Fruit fly (Drosophila melanogaster) whole organism, embryonic: ENCODE measurements around the gene alphaTub84D.

ENCODE experiments used
- Blimp-1 ChIP-seq: fragments of 200-800 bp; sonication (Bioruptor generic); optimal IDR thresholded peaks from 3 replicates; lab custom pipeline; 2018; ENCODE audit warnings: missing biosample characterization, missing genetic modification characterization, mild to moderate bottlenecking, moderate library complexity, missing genetic modification reagents
- CG12769 ChIP-seq: fragments of 200-800 bp; sonication (Bioruptor generic); optimal IDR thresholded peaks from 2 replicates; lab custom pipeline; 2019; ENCODE audit warnings: missing biosample characterization, mild to moderate bottlenecking, missing genetic modification characterization, moderate library complexity
- CG12942 ChIP-seq: fragments of 200-800 bp; sonication (Bioruptor generic); optimal IDR thresholded peaks from 3 replicates; lab custom pipeline; 2016; ENCODE audit warnings: missing biosample characterization, missing genetic modification characterization
- CG14441 ChIP-seq: fragments of 200-800 bp; sonication (Bioruptor generic); IDR thresholded peaks from 2 replicates; pipeline ENCODE4 v1.3.6; 2022; ENCODE audit warnings: missing biosample characterization, missing genetic modification characterization
- CG14965 ChIP-seq: fragments of 200-800 bp; sonication (Bioruptor generic); optimal IDR thresholded peaks from 2 replicates; lab custom pipeline; 2016; ENCODE audit warnings: missing biosample characterization, missing genetic modification characterization, borderline replicate concordance
- CG15011 ChIP-seq: fragments of 200-800 bp; sonication (Bioruptor generic); optimal IDR thresholded peaks from 3 replicates; lab custom pipeline; 2018; ENCODE audit warnings: missing biosample characterization, mild to moderate bottlenecking, missing genetic modification characterization
- CG17568 ChIP-seq: fragments of 200-800 bp; sonication (Bioruptor generic); optimal IDR thresholded peaks from 2 replicates; lab custom pipeline; 2018; ENCODE audit warnings: missing biosample characterization, mild to moderate bottlenecking, missing genetic modification characterization, moderate library complexity
- CG18011 ChIP-seq: fragments of 200-800 bp; sonication (Bioruptor generic); optimal IDR thresholded peaks from 2 replicates; lab custom pipeline; 2017; ENCODE audit warnings: missing biosample characterization, missing genetic modification characterization, mild to moderate bottlenecking, moderate library complexity, missing genotype
- CG18619 ChIP-seq: fragments of 200-800 bp; sonication (Bioruptor generic); optimal IDR thresholded peaks from 3 replicates; lab custom pipeline; 2017; ENCODE audit warnings: missing biosample characterization, mild to moderate bottlenecking, missing genetic modification characterization
- CG2889 ChIP-seq: fragments of 200-800 bp; sonication (Bioruptor generic); IDR thresholded peaks from 3 replicates; pipeline ENCODE4 v1.3.6; 2022; ENCODE audit warnings: missing biosample characterization, missing genetic modification characterization
- CG33557 ChIP-seq: fragments of 200-800 bp; sonication (Bioruptor generic); optimal IDR thresholded peaks from 2 replicates; lab custom pipeline; 2019; ENCODE audit warnings: missing biosample characterization, mild to moderate bottlenecking, missing genetic modification characterization, moderate library complexity
- CG42726 ChIP-seq: fragments of 200-800 bp; sonication (Bioruptor generic); IDR thresholded peaks from 2 replicates; pipeline ENCODE4 v1.3.6; 2022; ENCODE audit warnings: missing biosample characterization, missing genetic modification characterization; ENCODE audit not compliant: partially characterized antibody
- CG43689 ChIP-seq: fragments of 200-800 bp; sonication (Bioruptor generic); IDR thresholded peaks from 2 replicates; pipeline ENCODE4 v1.3.6; 2022; ENCODE audit warnings: missing biosample characterization, missing genetic modification characterization
- CG4404 ChIP-seq: fragments of 200-800 bp; sonication (Bioruptor generic); IDR thresholded peaks from 2 replicates; pipeline ENCODE4 v1.3.6; 2022; ENCODE audit warnings: missing biosample characterization, missing genetic modification characterization
- CG6854 ChIP-seq: fragments of 200-800 bp; sonication (Bioruptor generic); optimal IDR thresholded peaks from 3 replicates; lab custom pipeline; 2017; ENCODE audit warnings: missing biosample characterization, mild to moderate bottlenecking, missing genetic modification characterization
- CG7271 ChIP-seq: fragments of 200-800 bp; sonication (Bioruptor generic); optimal IDR thresholded peaks from 2 replicates; lab custom pipeline; 2018; ENCODE audit warnings: missing biosample characterization, mild to moderate bottlenecking, missing genetic modification characterization, moderate library complexity
- CG7372 ChIP-seq: fragments of 200-800 bp; sonication (Bioruptor generic); IDR thresholded peaks from 2 replicates; pipeline ENCODE4 v1.3.6; 2022; ENCODE audit warnings: missing biosample characterization, missing genetic modification characterization
- CG7963 ChIP-seq: fragments of 200-800 bp; sonication (Bioruptor generic); IDR thresholded peaks from 3 replicates; pipeline ENCODE4 v1.3.6; 2022; ENCODE audit warnings: missing biosample characterization, missing genetic modification characterization; ENCODE audit not compliant: partially characterized antibody
- CG9932 ChIP-seq: fragments of 200-800 bp; sonication (Bioruptor generic); IDR thresholded peaks from 2 replicates; pipeline ENCODE4 v1.3.6; 2022; ENCODE audit warnings: missing biosample characterization, missing genetic modification characterization
- CTCF ChIP-seq: fragments of 200-800 bp; sonication (Bioruptor generic); optimal IDR thresholded peaks from 2 replicates; lab custom pipeline; 2017; ENCODE audit warnings: missing biosample characterization, mild to moderate bottlenecking, missing genetic modification characterization, moderate library complexity
- Dbx ChIP-seq: fragments of 200-800 bp; sonication (Bioruptor generic); IDR thresholded peaks from 3 replicates; pipeline ENCODE4 v1.3.6; 2022; ENCODE audit warnings: missing biosample characterization, missing genetic modification characterization
- Deaf1 ChIP-seq: fragments of 200-800 bp; optimal IDR thresholded peaks from 3 replicates; lab custom pipeline; 2019; ENCODE audit warnings: missing biosample characterization, mild to moderate bottlenecking, missing genetic modification characterization, moderate library complexity
- Dek ChIP-seq: fragments of 200-800 bp; sonication (Bioruptor generic); optimal IDR thresholded peaks from 3 replicates; lab custom pipeline; 2019; ENCODE audit warnings: missing biosample characterization, mild to moderate bottlenecking, missing genetic modification characterization, moderate library complexity
- Dp ChIP-seq: fragments of 200-800 bp; sonication (Bioruptor generic); optimal IDR thresholded peaks from 2 replicates; lab custom pipeline; 2018; ENCODE audit warnings: missing biosample characterization, mild to moderate bottlenecking, missing genetic modification characterization, moderate library complexity
- Fer1 ChIP-seq: fragments of 200-800 bp; sonication (Bioruptor generic); optimal IDR thresholded peaks from 2 replicates; lab custom pipeline; 2017; ENCODE audit warnings: missing biosample characterization, mild to moderate bottlenecking, missing genetic modification characterization
- GATAe ChIP-seq: fragments of 200-800 bp; sonication (Bioruptor generic); conservative IDR thresholded peaks from 2 replicates; pipeline ENCODE4 v1.3.6; 2022; ENCODE audit warnings: missing biosample characterization, missing genetic modification characterization
- HLH54F ChIP-seq: fragments of 200-800 bp; sonication (Bioruptor generic); optimal IDR thresholded peaks from 3 replicates; lab custom pipeline; 2016; ENCODE audit warnings: missing biosample characterization, missing genetic modification characterization
- ash1 ChIP-seq: fragments of 200-800 bp; sonication (Bioruptor generic); optimal IDR thresholded peaks from 2 replicates; lab custom pipeline; 2018; ENCODE audit warnings: missing biosample characterization, mild to moderate bottlenecking, missing genetic modification characterization
- az2 ChIP-seq: fragments of 200-800 bp; sonication (Bioruptor generic); optimal IDR thresholded peaks from 3 replicates; lab custom pipeline; 2016; ENCODE audit warnings: missing biosample characterization, missing genetic modification characterization
- cato ChIP-seq: fragments of 200-800 bp; sonication (Bioruptor generic); optimal IDR thresholded peaks from 2 replicates; lab custom pipeline; 2016; ENCODE audit warnings: missing biosample characterization, missing genetic modification characterization, borderline replicate concordance
- cg ChIP-seq: fragments of 200-800 bp; sonication (Bioruptor generic); optimal IDR thresholded peaks from 3 replicates; lab custom pipeline; 2019; ENCODE audit warnings: missing biosample characterization, mild to moderate bottlenecking, missing genetic modification characterization, moderate library complexity
- crol ChIP-seq: fragments of 200-800 bp; sonication (Bioruptor generic); IDR thresholded peaks from 2 replicates; pipeline ENCODE4 v1.3.6; 2022; ENCODE audit warnings: missing biosample characterization, missing genetic modification characterization
- cwo ChIP-seq: fragments of 200-800 bp; sonication (Bioruptor generic); optimal IDR thresholded peaks from 3 replicates; lab custom pipeline; 2017; ENCODE audit warnings: missing biosample characterization, missing genetic modification characterization, mild to moderate bottlenecking, moderate library complexity, missing genetic modification reagents
- danr ChIP-seq: fragments of 200-800 bp; sonication (Bioruptor generic); IDR thresholded peaks from 2 replicates; pipeline ENCODE4 v1.3.6; 2022; ENCODE audit warnings: missing biosample characterization, missing genetic modification characterization
- ems ChIP-seq: fragments of 200-800 bp; sonication (Bioruptor generic); optimal IDR thresholded peaks from 3 replicates; lab custom pipeline; 2016; ENCODE audit warnings: missing biosample characterization, missing genetic modification characterization
- hbn ChIP-seq: fragments of 200-800 bp; sonication (Bioruptor generic); IDR thresholded peaks from 2 replicates; pipeline ENCODE4 v1.3.6; 2022; ENCODE audit warnings: missing biosample characterization, missing genetic modification characterization; ENCODE audit not compliant: partially characterized antibody
- kni ChIP-seq: fragments of 200-800 bp; sonication (Bioruptor generic); optimal IDR thresholded peaks from 3 replicates; lab custom pipeline; 2017; ENCODE audit warnings: mild to moderate bottlenecking, missing biosample characterization, missing genetic modification reagents, missing genetic modification characterization
- lmd ChIP-seq: fragments of 200-800 bp; sonication (Bioruptor generic); IDR thresholded peaks from 2 replicates; pipeline ENCODE4 v1.3.6; 2022; ENCODE audit warnings: missing biosample characterization, missing genetic modification characterization
- onecut ChIP-seq: fragments of 200-800 bp; sonication (Bioruptor generic); IDR thresholded peaks from 2 replicates; pipeline ENCODE4 v1.3.6; 2022; ENCODE audit warnings: missing biosample characterization, missing genetic modification characterization
- run ChIP-seq: fragments of 200-800 bp; sonication (Bioruptor generic); optimal IDR thresholded peaks from 3 replicates; lab custom pipeline; 2018; ENCODE audit warnings: missing biosample characterization, mild to moderate bottlenecking, missing genetic modification characterization
- salm ChIP-seq: fragments of 200-800 bp; sonication (Bioruptor generic); optimal IDR thresholded peaks from 2 replicates; lab custom pipeline; 2018; ENCODE audit warnings: missing biosample characterization, mild to moderate bottlenecking, missing genetic modification characterization
- tap ChIP-seq: fragments of 200-800 bp; optimal IDR thresholded peaks from 3 replicates; lab custom pipeline; 2019; ENCODE audit warnings: missing biosample characterization, mild to moderate bottlenecking, missing genetic modification characterization, moderate library complexity
- toy ChIP-seq: fragments of 200-800 bp; sonication (Bioruptor generic); IDR thresholded peaks from 2 replicates; pipeline ENCODE4 v1.3.6; 2022; ENCODE audit warnings: missing biosample characterization, missing genetic modification characterization
- trem ChIP-seq: fragments of 200-800 bp; optimal IDR thresholded peaks from 3 replicates; lab custom pipeline; 2019; ENCODE audit warnings: missing biosample characterization, mild to moderate bottlenecking, missing genetic modification characterization, moderate library complexity
- vfl ChIP-seq: fragments of 200-800 bp; sonication (Bioruptor generic); optimal IDR thresholded peaks from 2 replicates; lab custom pipeline; 2016; ENCODE audit warnings: missing biosample characterization, missing genetic modification characterization
- wdn ChIP-seq: fragments of 200-800 bp; sonication (Bioruptor generic); IDR thresholded peaks from 2 replicates; pipeline ENCODE4 v1.3.6; 2022; ENCODE audit warnings: missing biosample characterization, missing genetic modification characterization

alphaTub84D gene

dm6 chr3R:7504989-7505761 lies 25.4 kb upstream of the alphaTub84D start, which contains the start of gene alpha-Est9 (continued):
- peak; percentile 8; the same call in 1 of the 2 replicates for TF ChIP-seq GATAe
- no peak for TF ChIP-seq Blimp-1 (GFP tag; lab: Kevin White, UChicago)

dm6 chr3R:7506314-7506988 lies 24.1 kb upstream of the alphaTub84D start:
- TF ChIP-seq hbn (no peak), toy (GFP tag; lab: Robert Waterston, UW) (peak; percentile 77; the same call in 1 of the 2 replicates), Fer1 (peak; percentile 88), CG14441 (GFP tag; lab: Robert Waterston, UW) (peak; percentile 81), trem (tag; lab: Kevin White, UChicago) (no peak), CG2889 (GFP tag; lab: Robert Waterston, UW) (peak; percentile 86), CG43689 (GFP tag; lab: Robert Waterston, UW) (peak; percentile 66), kni (no peak), CG14965 (GFP tag; lab: Kevin White, UChicago) (peak; percentile 14), CG18011 (GFP tag; lab: Kevin White, UChicago) (peak; percentile 74), Deaf1 (peak; percentile 59), ems (GFP tag; lab: Kevin White, UChicago) (peak; percentile 87), CG7963 (GFP tag; lab: Robert Waterston, UW) (no peak), CG6854 (GFP tag; lab: Kevin White, UChicago) (peak; percentile 72), danr (GFP tag; lab: Robert Waterston, UW) (0 out of 2 replicates have a peak, but pooled peaks have one; percentile 45), CG7271 (tag; lab: Kevin White, UChicago) (no peak), salm (no peak), run (tag; lab: Kevin White, UChicago) (peak; percentile 10), CTCF (GFP tag; lab: Kevin White, UChicago) (no peak), Dbx (GFP tag; lab: Robert Waterston, UW) (peak; percentile 95), vfl (GFP tag; lab: Kevin White, UChicago) (peak; percentile 86), CG12769 (tag; lab: Kevin White, UChicago) (peak; percentile 97), CG9932 (GFP tag; lab: Robert Waterston, UW) (peak; percentile 92), Dek (tag; lab: Kevin White, UChicago) (peak; percentile 83), Dp (no peak), CG18619 (GFP tag; lab: Kevin White, UChicago) (peak; percentile 80), CG12942 (GFP tag; lab: Kevin White, UChicago) (peak; percentile 71), cwo (GFP tag; lab: Kevin White, UChicago) (peak; percentile 98), CG4404 (GFP tag; lab: Robert Waterston, UW) (peak; percentile 53), crol (no peak), CG7372 (GFP tag; lab: Robert Waterston, UW) (peak; percentile 78), wdn (GFP tag; lab: Robert Waterston, UW) (peak; percentile 89), HLH54F (GFP tag; lab: Kevin White, UChicago) (peak; percentile 91), lmd (GFP tag; lab: Robert Waterston, UW) (peak; percentile 91), cato (GFP tag; lab: Kevin White, UChicago) (peak; percentile 46), CG42726 (GFP tag; lab: Robert Waterston, UW) (no peak), ash1 (GFP tag; lab: Kevin White, UChicago) (peak; percentile 18), cg (GFP tag; lab: Kevin White, UChicago) (no peak), CG33557 (GFP tag; lab: Kevin White, UChicago) (no peak), az2 (GFP tag; lab: Kevin White, UChicago) (peak; percentile 65), CG17568 (GFP tag; lab: Kevin White, UChicago) (peak; percentile 57), CG15011 (GFP tag; lab: Kevin White, UChicago) (peak; percentile 82), tap (tag; lab: Kevin White, UChicago) (peak; percentile 51), onecut (no peak)
